Worm (Caenorhabditis elegans) whole organism, early embryonic: ENCODE data around the gene F10E7.1.

ENCODE experiments used
- B0310.2 ChIP-seq: sonication (generic microtip); optimal IDR thresholded peaks from 2 replicates; lab custom pipeline; 2016; ENCODE audit warnings: mild to moderate bottlenecking, missing genetic modification characterization, missing compliant biosample characterization
- aly-1 ChIP-seq: sonication (generic microtip); optimal IDR thresholded peaks from 2 replicates; lab custom pipeline; 2016; ENCODE audit warnings: missing genetic modification characterization, missing compliant biosample characterization
- ama-1 ChIP-seq: fragments of 150-350 bp; optimal IDR thresholded peaks from 2 replicates; lab custom pipeline; 2014
- ceh-13 ChIP-seq: fragments of 200-800 bp; sonication (Bioruptor generic); optimal IDR thresholded peaks from 2 replicates; lab custom pipeline; 2018; ENCODE audit warnings: mild to moderate bottlenecking, missing genetic modification characterization, missing compliant biosample characterization
- ceh-36 ChIP-seq: sonication (generic microtip); optimal IDR thresholded peaks from 2 replicates; lab custom pipeline; 2016; ENCODE audit warnings: missing genetic modification characterization, inconsistent platforms, missing compliant biosample characterization
- ets-7 ChIP-seq: sonication (generic microtip); optimal IDR thresholded peaks from 2 replicates; lab custom pipeline; 2016; ENCODE audit warnings: missing genotype, missing genetic modification characterization, missing compliant biosample characterization
- flt-1 ChIP-seq: fragments of 200-800 bp; sonication (Bioruptor generic); IDR thresholded peaks from 2 replicates; pipeline ENCODE4 v1.3.6; 2022; ENCODE audit warnings: missing genetic modification characterization, missing compliant biosample characterization
- hmg-4 ChIP-seq: fragments of 200-800 bp; sonication (Bioruptor generic); optimal IDR thresholded peaks from 2 replicates; lab custom pipeline; 2018; ENCODE audit warnings: mild to moderate bottlenecking, missing genetic modification characterization, missing compliant biosample characterization
- hnd-1 ChIP-seq: sonication (generic microtip); optimal IDR thresholded peaks from 2 replicates; lab custom pipeline; 2016; ENCODE audit warnings: missing genetic modification characterization, missing compliant biosample characterization
- pes-1 ChIP-seq: fragments of 200-800 bp; sonication (Bioruptor generic); IDR thresholded peaks from 2 replicates; pipeline ENCODE4 v1.3.6; 2022; ENCODE audit warnings: missing genetic modification reagents, missing genetic modification characterization, missing compliant biosample characterization
- scrt-1 ChIP-seq: fragments of 200-800 bp; sonication (Bioruptor generic); IDR thresholded peaks from 2 replicates; pipeline ENCODE4 v1.3.6; 2022; ENCODE audit warnings: missing genetic modification characterization, missing compliant biosample characterization
- sea-1 ChIP-seq: fragments of 200-800 bp; sonication (Bioruptor generic); conservative IDR thresholded peaks from 2 replicates; pipeline ENCODE4 v1.3.6; 2022; ENCODE audit warnings: missing genetic modification characterization, missing compliant biosample characterization
- tbx-11 ChIP-seq: fragments of 200-800 bp; sonication (Bioruptor generic); IDR thresholded peaks from 2 replicates; pipeline ENCODE4 v1.3.6; 2022; ENCODE audit warnings: missing genetic modification characterization, missing compliant biosample characterization
- tra-4 ChIP-seq: sonication (generic microtip); optimal IDR thresholded peaks from 2 replicates; lab custom pipeline; 2017; ENCODE audit warnings: missing genetic modification characterization, missing compliant biosample characterization

- TF ChIP-seq tra-4 (tag; lab: Kevin White, UChicago) = no peak
- TF ChIP-seq hmg-4 (GFP tag; lab: Kevin White, UChicago) = no peak
- TF ChIP-seq ceh-13 (GFP tag; lab: Kevin White, UChicago) = no peak
- TF ChIP-seq pes-1 (GFP tag; lab: Robert Waterston, UW) = no peak
- TF ChIP-seq scrt-1 (GFP tag; lab: Robert Waterston, UW) = no peak
- no peak for TF ChIP-seq flt-1
- no peak for TF ChIP-seq ets-7 (tag; lab: Kevin White, UChicago)
- TF ChIP-seq ama-1 = no peak
- no peak for TF ChIP-seq ceh-36 (tag; lab: Kevin White, UChicago)
- TF ChIP-seq hnd-1 (tag; lab: Kevin White, UChicago) = no peak
- TF ChIP-seq B0310.2 (tag; lab: Kevin White, UChicago) = no peak
- no peak for TF ChIP-seq sea-1 (GFP tag; lab: Robert Waterston, UW)
- no peak for TF ChIP-seq aly-1 (tag; lab: Kevin White, UChicago)
- no peak for TF ChIP-seq tbx-11 (GFP tag; lab: Robert Waterston, UW)
Observed at ce11 chrII:7165749-7166148, 39.2 kb downstream of the F10E7.1 start, which contains the start of gene mfsd-13.2.
